Fruit fly (Drosophila melanogaster) whole organism, pupa: ENCODE results near the gene Rab7.

Experiments
- CG10348 ChIP-seq: fragments of 200-800 bp; sonication (Bioruptor generic); IDR thresholded peaks from 2 replicates; pipeline ENCODE4 v1.3.6; 2022; ENCODE audit warnings: missing biosample characterization, missing genetic modification characterization
- CG12605 ChIP-seq: fragments of 200-800 bp; sonication (Bioruptor generic); IDR thresholded peaks from 2 replicates; pipeline ENCODE4 v1.3.6; 2022; ENCODE audit warnings: missing biosample characterization, missing genetic modification characterization
- CG13204 ChIP-seq: fragments of 200-800 bp; sonication (Bioruptor generic); optimal IDR thresholded peaks from 2 replicates; lab custom pipeline; 2018; ENCODE audit warnings: missing biosample characterization, mild to moderate bottlenecking, missing genetic modification characterization, moderate library complexity
- CG14655 ChIP-seq: fragments of 200-800 bp; sonication (Bioruptor generic); optimal IDR thresholded peaks from 3 replicates; lab custom pipeline; 2017; ENCODE audit warnings: mild to moderate bottlenecking, missing biosample characterization, missing genetic modification reagents, missing genetic modification characterization
- CG15710 ChIP-seq: fragments of 200-800 bp; sonication (Bioruptor generic); optimal IDR thresholded peaks from 2 replicates; lab custom pipeline; 2018; ENCODE audit warnings: missing biosample characterization, mild to moderate bottlenecking, missing genetic modification characterization, moderate library complexity
- CG17806 ChIP-seq: fragments of 200-800 bp; sonication (Bioruptor generic); optimal IDR thresholded peaks from 2 replicates; lab custom pipeline; 2018; ENCODE audit warnings: missing biosample characterization, mild to moderate bottlenecking, missing genetic modification characterization, moderate library complexity
- CG32121 ChIP-seq: fragments of 200-800 bp; sonication (Bioruptor generic); IDR thresholded peaks from 2 replicates; pipeline ENCODE4 v1.3.6; 2022; ENCODE audit warnings: missing biosample characterization, missing genetic modification characterization
- CG34367 ChIP-seq: fragments of 200-800 bp; sonication (Bioruptor generic); optimal IDR thresholded peaks from 2 replicates; lab custom pipeline; 2018; ENCODE audit warnings: missing biosample characterization, mild to moderate bottlenecking, missing genetic modification characterization
- CG4496 ChIP-seq: fragments of 200-800 bp; sonication (Bioruptor generic); IDR thresholded peaks from 3 replicates; pipeline ENCODE4 v1.3.6; 2022; ENCODE audit warnings: missing biosample characterization, missing genetic modification characterization
- CG8159 ChIP-seq: fragments of 200-800 bp; sonication (Bioruptor generic); optimal IDR thresholded peaks from 3 replicates; lab custom pipeline; 2018; ENCODE audit warnings: missing biosample characterization, mild to moderate bottlenecking, missing genetic modification characterization, moderate library complexity
- CG8301 ChIP-seq: fragments of 200-800 bp; sonication (Bioruptor generic); optimal IDR thresholded peaks from 2 replicates; lab custom pipeline; 2018; ENCODE audit warnings: missing biosample characterization, mild to moderate bottlenecking, missing genetic modification characterization
- CG9948 ChIP-seq: fragments of 200-800 bp; sonication (Bioruptor generic); optimal IDR thresholded peaks from 2 replicates; lab custom pipeline; 2018; ENCODE audit warnings: missing biosample characterization, mild to moderate bottlenecking, missing genetic modification characterization, moderate library complexity
- D1 ChIP-seq: fragments of 200-800 bp; sonication (Bioruptor generic); optimal IDR thresholded peaks from 2 replicates; lab custom pipeline; 2018; ENCODE audit warnings: missing biosample characterization, mild to moderate bottlenecking, missing genetic modification characterization, moderate library complexity
- EcR ChIP-seq: fragments of 200-800 bp; sonication (Bioruptor generic); optimal IDR thresholded peaks from 3 replicates; lab custom pipeline; 2019; ENCODE audit warnings: missing biosample characterization, missing genetic modification characterization, mild to moderate bottlenecking, moderate library complexity, missing genetic modification reagents
- Ets98B ChIP-seq: fragments of 200-800 bp; sonication (Bioruptor generic); IDR thresholded peaks from 2 replicates; pipeline ENCODE4 v1.3.6; 2022; ENCODE audit warnings: missing biosample characterization, missing genetic modification characterization
- Pif1A ChIP-seq: fragments of 200-800 bp; sonication (Bioruptor generic); optimal IDR thresholded peaks from 3 replicates; lab custom pipeline; 2016; ENCODE audit warnings: missing biosample characterization, missing genetic modification characterization
- Pif1B ChIP-seq: fragments of 200-800 bp; sonication (Bioruptor generic); optimal IDR thresholded peaks from 3 replicates; lab custom pipeline; 2016; ENCODE audit warnings: missing biosample characterization, missing genetic modification characterization
- Snoo ChIP-seq: fragments of 200-800 bp; sonication (Bioruptor generic); optimal IDR thresholded peaks from 3 replicates; lab custom pipeline; 2017; ENCODE audit warnings: missing biosample characterization, mild to moderate bottlenecking, missing genetic modification characterization, inconsistent platforms
- fd96Ca ChIP-seq: fragments of 200-800 bp; sonication (Bioruptor generic); IDR thresholded peaks from 3 replicates; pipeline ENCODE4 v1.3.6; 2022; ENCODE audit warnings: missing biosample characterization, missing genetic modification characterization
- gl ChIP-seq: fragments of 200-800 bp; sonication (Bioruptor generic); optimal IDR thresholded peaks from 2 replicates; lab custom pipeline; 2018; ENCODE audit warnings: missing biosample characterization, mild to moderate bottlenecking, missing genetic modification characterization
- rn ChIP-seq: fragments of 200-800 bp; sonication (Bioruptor generic); IDR thresholded peaks from 2 replicates; pipeline ENCODE4 v1.3.6; 2022; ENCODE audit warnings: missing biosample characterization, missing genetic modification characterization

Rab7 gene

DNA sequence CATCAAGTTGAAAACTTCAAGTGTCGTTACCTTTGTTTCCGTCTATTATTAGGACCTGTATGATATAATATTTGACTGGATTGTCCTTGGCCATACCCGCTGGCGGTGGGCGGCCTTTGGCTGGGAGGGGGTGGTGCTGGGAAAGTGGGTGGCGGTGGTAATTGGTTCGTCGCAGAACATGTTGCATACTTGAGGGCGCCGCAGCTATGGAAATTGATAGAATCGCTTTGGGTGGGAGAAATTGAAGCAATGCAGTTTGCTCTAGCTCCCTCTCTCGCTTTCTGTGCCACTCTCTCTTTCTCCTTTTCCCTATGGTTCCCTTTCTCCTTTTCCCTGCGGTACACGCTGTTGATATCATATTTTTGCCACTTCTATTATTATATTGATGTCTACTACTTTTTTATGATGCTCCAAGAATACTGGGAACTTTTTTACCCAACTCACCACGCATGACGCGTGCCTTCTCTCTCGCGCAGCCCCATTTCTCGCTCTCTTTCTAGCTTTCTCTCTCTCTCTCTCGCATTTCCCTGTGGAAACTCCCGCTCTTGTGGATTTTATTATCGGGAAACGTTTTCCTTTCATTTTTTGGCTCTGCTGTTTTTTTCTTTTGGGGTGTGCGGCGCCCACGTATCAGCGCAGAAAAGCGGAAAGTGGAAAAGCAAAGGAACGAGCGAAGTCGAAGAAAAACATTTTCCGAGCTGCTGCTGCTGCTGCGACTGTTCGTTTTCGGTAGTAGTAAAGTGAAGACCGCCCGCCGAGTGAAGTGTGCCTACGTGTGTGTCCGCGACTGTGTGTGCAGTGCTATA is 27.7 kb upstream of the Rab7 start:
- TF ChIP-seq CG17806 (tag; lab: Kevin White, UChicago) = no peak
- no peak for TF ChIP-seq CG10348 (GFP tag; lab: Robert Waterston, UW)
- 0 out of 2 replicates have a peak, but pooled peaks have one; percentile 10 for TF ChIP-seq Ets98B (GFP tag; lab: Robert Waterston, UW)
- TF ChIP-seq Pif1B (GFP tag; lab: Kevin White, UChicago) = no peak
- TF ChIP-seq CG32121 (GFP tag; lab: Robert Waterston, UW) = no peak
- no peak for TF ChIP-seq CG9948 (tag; lab: Kevin White, UChicago)
- no peak for TF ChIP-seq Snoo

- TF ChIP-seq CG17806 (tag; lab: Kevin White, UChicago) (no peak), CG9948 (tag; lab: Kevin White, UChicago) (no peak), gl (no peak), CG10348 (GFP tag; lab: Robert Waterston, UW) (no peak), EcR (GFP tag; lab: Kevin White, UChicago) (peak; percentile 69), Pif1A (GFP tag; lab: Kevin White, UChicago) (no peak), Snoo (no peak), CG34367 (tag; lab: Kevin White, UChicago) (no peak)
Measured at dm6 chr3R:23969449-23969848, 23.4 kb upstream of the Rab7 start.

- no peak for TF ChIP-seq CG15710 (tag; lab: Kevin White, UChicago)
- peak; percentile 10; the same call in 1 of the 3 replicates for TF ChIP-seq CG4496
- TF ChIP-seq CG32121 (GFP tag; lab: Robert Waterston, UW) = 0 out of 2 replicates have a peak, but pooled peaks have one; percentile 22
Measured at dm6 chr3R:23971208-23971607, 21.6 kb upstream of the Rab7 start.

DNA sequence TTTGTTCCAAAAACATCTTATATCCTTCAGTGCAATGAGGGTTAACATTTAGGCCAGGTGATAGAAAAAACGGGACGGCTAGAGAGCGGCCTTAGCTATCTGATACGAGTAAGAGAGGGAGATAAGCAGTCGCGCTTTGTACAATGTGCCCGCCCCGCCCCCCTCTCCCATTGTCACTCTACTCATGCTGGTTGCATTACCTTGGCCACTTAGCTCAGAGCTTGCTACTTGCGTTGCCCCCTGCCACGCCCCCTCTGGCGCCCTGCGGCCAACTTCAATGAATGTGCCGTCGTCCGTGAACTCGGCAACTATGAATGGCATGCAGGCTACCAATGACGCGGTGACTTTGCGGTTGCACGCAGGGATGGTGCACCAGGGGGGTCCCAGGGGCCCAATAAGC is 21.0 kb upstream of the Rab7 start:
- TF ChIP-seq CG9948 (tag; lab: Kevin White, UChicago) = no peak
- TF ChIP-seq CG34367 (tag; lab: Kevin White, UChicago) = no peak
- no peak for TF ChIP-seq CG8159
- no peak for TF ChIP-seq D1 (tag; lab: Kevin White, UChicago)
- TF ChIP-seq CG14655 = no peak
- TF ChIP-seq CG4496 = no peak
- TF ChIP-seq CG12605 (GFP tag; lab: Robert Waterston, UW) = no peak
- TF ChIP-seq fd96Ca (GFP tag; lab: Robert Waterston, UW) = no peak

DNA sequence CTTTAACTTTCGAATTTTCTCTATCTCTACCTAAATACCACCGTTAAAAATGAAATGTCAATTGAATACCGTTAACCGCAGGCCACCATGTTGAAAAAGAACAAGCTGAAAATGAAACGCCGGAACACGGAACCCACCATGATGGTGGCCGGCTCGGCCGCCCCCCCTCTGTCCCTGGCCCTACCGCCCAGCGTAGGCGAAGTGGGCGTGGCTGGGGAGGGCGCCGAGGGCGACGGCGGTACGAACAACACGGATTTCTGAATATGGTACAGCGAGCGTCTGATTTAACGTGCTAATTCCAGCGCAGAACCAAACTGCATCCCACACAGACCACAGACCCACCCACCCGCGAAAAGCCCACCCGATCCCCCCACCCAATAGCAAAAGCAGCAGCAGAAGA is 11.2 kb upstream of the Rab7 start:
- TF ChIP-seq CG12605 (GFP tag; lab: Robert Waterston, UW) (no peak), CG32121 (GFP tag; lab: Robert Waterston, UW) (no peak), D1 (tag; lab: Kevin White, UChicago) (no peak), Snoo (no peak), CG17806 (tag; lab: Kevin White, UChicago) (no peak), Pif1A (GFP tag; lab: Kevin White, UChicago) (no peak), gl (no peak), fd96Ca (GFP tag; lab: Robert Waterston, UW) (no peak), CG15710 (tag; lab: Kevin White, UChicago) (no peak), CG9948 (tag; lab: Kevin White, UChicago) (no peak), Pif1B (GFP tag; lab: Kevin White, UChicago) (no peak)

- TF ChIP-seq CG32121 (GFP tag; lab: Robert Waterston, UW) (peak; percentile 42; the same call in 1 of the 2 replicates), Snoo (no peak), Pif1A (GFP tag; lab: Kevin White, UChicago) (no peak), CG10348 (GFP tag; lab: Robert Waterston, UW) (no peak), CG8159 (no peak), Ets98B (GFP tag; lab: Robert Waterston, UW) (peak; percentile 30), CG12605 (GFP tag; lab: Robert Waterston, UW) (no peak), CG15710 (tag; lab: Kevin White, UChicago) (peak; percentile 16), CG9948 (tag; lab: Kevin White, UChicago) (no peak), CG4496 (no peak; the same call in 1 of the 3 replicates), D1 (tag; lab: Kevin White, UChicago) (no peak), gl (peak; percentile 48), rn (GFP tag; lab: Robert Waterston, UW) (0 out of 2 replicates have a peak, but pooled peaks have one; percentile 8), Pif1B (GFP tag; lab: Kevin White, UChicago) (no peak), CG14655 (no peak), CG17806 (tag; lab: Kevin White, UChicago) (no peak), CG34367 (tag; lab: Kevin White, UChicago) (no peak), CG8301 (tag; lab: Kevin White, UChicago) (no peak), fd96Ca (GFP tag; lab: Robert Waterston, UW) (peak; percentile 57; the same call in 1 of the 3 replicates), CG13204 (GFP tag; lab: Kevin White, UChicago) (no peak), EcR (GFP tag; lab: Kevin White, UChicago) (peak; percentile 70)
- TF ChIP-seq, all 21 proteins: peak for 7
Measured at dm6 chr3R:23986479-23986930, 6.3 kb upstream of the Rab7 start, which contains the start of the genes CG13603 and CG5902. CG13603 (minus strand) TSS chr3R:23986569. CG5902 (plus strand) TSS chr3R:23986642.
